Fruit fly (Drosophila melanogaster) Kc167 (cell line): ENCODE measurements around the gene CG8664.

Experiments used
- Myc ChIP-seq: fragments of >200 bp; optimal IDR thresholded peaks from 2 replicates; lab custom pipeline; 2017; ENCODE audit warnings: missing external identifiers
- Sin3A ChIP-seq: fragments of >200 bp; optimal IDR thresholded peaks from 2 replicates; lab custom pipeline; 2018; ENCODE audit warnings: missing external identifiers
- h ChIP-seq: fragments of >200 bp; optimal IDR thresholded peaks from 3 replicates; lab custom pipeline; 2018; ENCODE audit warnings: missing external identifiers
- insv ChIP-seq: fragments of >200 bp; optimal IDR thresholded peaks from 3 replicates; lab custom pipeline; 2018; ENCODE audit warnings: missing external identifiers
- psq ChIP-seq: fragments of >200 bp; optimal IDR thresholded peaks from 2 replicates; lab custom pipeline; 2017; ENCODE audit warnings: missing external identifiers
- ttk ChIP-seq: sonication (Bioruptor generic); optimal IDR thresholded peaks from 2 replicates; lab custom pipeline; 2017; ENCODE audit warnings: missing external identifiers

- TF ChIP-seq psq (lab: Kevin White, UChicago) (no peak), Sin3A (no peak), h (lab: Kevin White, UChicago) (no peak), insv (lab: Kevin White, UChicago) (no peak), Myc (lab: Kevin White, UChicago) (no peak), ttk (lab: Kevin White, UChicago) (no peak)
These were observed 7.8 kb upstream of the CG8664 start for dm6 chrX:17290154-17290959.
